Fruit fly (Drosophila melanogaster) whole organism, embryonic: ENCODE measurements around the gene CG12818.

ENCODE experiments used
- ATbp ChIP-seq: fragments of 200-800 bp; sonication (Bioruptor generic); optimal IDR thresholded peaks from 2 replicates; lab custom pipeline; 2017; ENCODE audit warnings: missing biosample characterization, mild to moderate bottlenecking, missing genetic modification characterization, missing genetic modification reagents
- Atf3 ChIP-seq: fragments of 200-800 bp; sonication (Bioruptor generic); optimal IDR thresholded peaks from 3 replicates; lab custom pipeline; 2016; ENCODE audit warnings: missing biosample characterization, missing genetic modification characterization
- CG10147 ChIP-seq: fragments of 200-800 bp; sonication (Bioruptor generic); optimal IDR thresholded peaks from 2 replicates; lab custom pipeline; 2019; ENCODE audit warnings: missing biosample characterization, mild to moderate bottlenecking, missing genetic modification characterization, moderate library complexity
- CG10209 ChIP-seq: fragments of 200-800 bp; sonication (Bioruptor generic); optimal IDR thresholded peaks from 3 replicates; lab custom pipeline; 2017; ENCODE audit warnings: missing biosample characterization, mild to moderate bottlenecking, missing genetic modification characterization, missing genetic modification reagents
- CG1024 ChIP-seq: fragments of 200-800 bp; sonication (Bioruptor generic); IDR thresholded peaks from 2 replicates; pipeline ENCODE4 v1.3.6; 2022; ENCODE audit warnings: missing biosample characterization, missing genetic modification characterization
- CG10431 ChIP-seq: fragments of 200-800 bp; sonication (Bioruptor generic); optimal IDR thresholded peaks from 3 replicates; lab custom pipeline; 2018; ENCODE audit warnings: missing biosample characterization, mild to moderate bottlenecking, missing genetic modification characterization
- CG12104 ChIP-seq: fragments of 200-800 bp; sonication (Bioruptor generic); optimal IDR thresholded peaks from 3 replicates; lab custom pipeline; 2016; ENCODE audit warnings: missing biosample characterization, missing genetic modification characterization
- CG12155 ChIP-seq: fragments of 200-800 bp; sonication (Bioruptor generic); optimal IDR thresholded peaks from 3 replicates; lab custom pipeline; 2016; ENCODE audit warnings: missing biosample characterization, missing genetic modification characterization
- CG15269 ChIP-seq: fragments of 200-800 bp; sonication (Bioruptor generic); optimal IDR thresholded peaks from 2 replicates; lab custom pipeline; 2018; ENCODE audit warnings: missing biosample characterization, mild to moderate bottlenecking, missing genetic modification characterization, moderate library complexity
- CG16813 ChIP-seq: fragments of 200-800 bp; sonication (Bioruptor generic); IDR thresholded peaks from 3 replicates; pipeline ENCODE4 v1.3.6; 2022; ENCODE audit warnings: missing biosample characterization, missing genetic modification characterization; ENCODE audit not compliant: partially characterized antibody
- CG17568 ChIP-seq: fragments of 200-800 bp; sonication (Bioruptor generic); optimal IDR thresholded peaks from 2 replicates; lab custom pipeline; 2018; ENCODE audit warnings: missing biosample characterization, mild to moderate bottlenecking, missing genetic modification characterization, moderate library complexity
- CG17802 ChIP-seq: fragments of 200-800 bp; sonication (Bioruptor generic); optimal IDR thresholded peaks from 2 replicates; lab custom pipeline; 2018; ENCODE audit warnings: missing biosample characterization, mild to moderate bottlenecking, missing genetic modification characterization, moderate library complexity
- CG18764 ChIP-seq: fragments of 200-800 bp; sonication (Bioruptor generic); optimal IDR thresholded peaks from 3 replicates; lab custom pipeline; 2016; ENCODE audit warnings: missing biosample characterization, missing genetic modification characterization
- CG2120 ChIP-seq: fragments of 200-800 bp; sonication (Bioruptor generic); optimal IDR thresholded peaks from 3 replicates; lab custom pipeline; 2016; ENCODE audit warnings: missing biosample characterization, missing genetic modification characterization
- CG2202 ChIP-seq: fragments of 200-800 bp; sonication (Bioruptor generic); optimal IDR thresholded peaks from 2 replicates; lab custom pipeline; 2018; ENCODE audit warnings: missing biosample characterization, mild to moderate bottlenecking, missing genetic modification characterization
- CG2889 ChIP-seq: fragments of 200-800 bp; sonication (Bioruptor generic); IDR thresholded peaks from 3 replicates; pipeline ENCODE4 v1.3.6; 2022; ENCODE audit warnings: missing biosample characterization, missing genetic modification characterization
- CG30020 ChIP-seq: fragments of 200-800 bp; optimal IDR thresholded peaks from 2 replicates; lab custom pipeline; 2019; ENCODE audit warnings: missing biosample characterization, mild to moderate bottlenecking, missing genetic modification characterization, moderate library complexity
- CG3065 ChIP-seq: fragments of 200-800 bp; sonication (Bioruptor generic); optimal IDR thresholded peaks from 2 replicates; lab custom pipeline; 2016; ENCODE audit warnings: missing biosample characterization, missing genetic modification characterization
- CG32772 ChIP-seq: fragments of 200-800 bp; sonication (Bioruptor generic); IDR thresholded peaks from 2 replicates; pipeline ENCODE4 v1.3.6; 2022; ENCODE audit warnings: missing biosample characterization, missing genetic modification characterization
- CG4707 ChIP-seq: fragments of 200-800 bp; sonication (Bioruptor generic); optimal IDR thresholded peaks from 2 replicates; lab custom pipeline; 2018; ENCODE audit warnings: missing biosample characterization, mild to moderate bottlenecking, missing genetic modification characterization, moderate library complexity
- CG7357 ChIP-seq: fragments of 200-800 bp; sonication (Bioruptor generic); IDR thresholded peaks from 3 replicates; pipeline ENCODE4 v1.3.6; 2022; ENCODE audit warnings: missing biosample characterization, missing genetic modification characterization
- CG7963 ChIP-seq: fragments of 200-800 bp; sonication (Bioruptor generic); IDR thresholded peaks from 3 replicates; pipeline ENCODE4 v1.3.6; 2022; ENCODE audit warnings: missing biosample characterization, missing genetic modification characterization; ENCODE audit not compliant: partially characterized antibody
- CG9215 ChIP-seq: fragments of 200-800 bp; sonication (Bioruptor generic); IDR thresholded peaks from 2 replicates; pipeline ENCODE4 v1.3.6; 2022; ENCODE audit warnings: missing biosample characterization, missing genetic modification characterization
- CG9932 ChIP-seq: fragments of 200-800 bp; sonication (Bioruptor generic); IDR thresholded peaks from 2 replicates; pipeline ENCODE4 v1.3.6; 2022; ENCODE audit warnings: missing biosample characterization, missing genetic modification characterization
- Chrac-16 ChIP-seq: fragments of 200-800 bp; sonication (Bioruptor generic); optimal IDR thresholded peaks from 3 replicates; lab custom pipeline; 2016; ENCODE audit warnings: missing biosample characterization, missing genetic modification characterization
- GATAe ChIP-seq: fragments of 200-800 bp; sonication (Bioruptor generic); conservative IDR thresholded peaks from 2 replicates; pipeline ENCODE4 v1.3.6; 2022; ENCODE audit warnings: missing biosample characterization, missing genetic modification characterization
- HmgZ ChIP-seq: fragments of 200-800 bp; sonication (Bioruptor generic); optimal IDR thresholded peaks from 2 replicates; lab custom pipeline; 2018; ENCODE audit warnings: missing biosample characterization, mild to moderate bottlenecking, missing genetic modification characterization
- Hr51 ChIP-seq, 2 experiments: fragments of 200-800 bp; sonication (Bioruptor generic); optimal IDR thresholded peaks; 2 replicates in 1 of 2; 3 replicates in 1 of 2; lab custom pipeline; 2016 to 2018; ENCODE audit warnings: missing biosample characterization in 2 of 2, missing genetic modification characterization in 2 of 2, mild to moderate bottlenecking in 1 of 2, moderate library complexity in 1 of 2
- Lpt ChIP-seq: fragments of >200 bp; optimal IDR thresholded peaks from 2 replicates; lab custom pipeline; 2018; ENCODE audit warnings: missing biosample characterization, missing genetic modification characterization
- Oaz ChIP-seq: fragments of 200-800 bp; sonication (Bioruptor generic); IDR thresholded peaks from 2 replicates; pipeline ENCODE4 v1.3.6; 2022; ENCODE audit warnings: missing biosample characterization, missing genetic modification characterization
- Rfx ChIP-seq: fragments of 200-800 bp; sonication (Bioruptor generic); IDR thresholded peaks from 2 replicates; pipeline ENCODE4 v1.3.6; 2022; ENCODE audit warnings: missing biosample characterization, missing genetic modification characterization
- Usf ChIP-seq: fragments of 200-800 bp; sonication (Bioruptor generic); optimal IDR thresholded peaks from 2 replicates; lab custom pipeline; 2017; ENCODE audit warnings: missing genotype, missing biosample characterization, missing genetic modification characterization
- YL-1 ChIP-seq: fragments of 200-800 bp; sonication (Bioruptor generic); optimal IDR thresholded peaks from 3 replicates; lab custom pipeline; 2017; ENCODE audit warnings: missing biosample characterization, mild to moderate bottlenecking, missing genetic modification characterization
- bbx ChIP-seq: fragments of 200-800 bp; sonication (Bioruptor generic); IDR thresholded peaks from 2 replicates; pipeline ENCODE4 v1.3.6; 2022; ENCODE audit warnings: missing biosample characterization, missing genetic modification characterization; ENCODE audit not compliant: partially characterized antibody
- bsh ChIP-seq, 2 experiments: fragments of 200-800 bp; sonication (Bioruptor generic); optimal IDR thresholded peaks; 2 replicates each; lab custom pipeline; 2017 to 2018; ENCODE audit warnings: mild to moderate bottlenecking in 2 of 2, missing biosample characterization in 2 of 2, missing genetic modification characterization in 2 of 2, moderate library complexity in 1 of 2
- fd102C ChIP-seq: fragments of 200-800 bp; sonication (Bioruptor generic); optimal IDR thresholded peaks from 2 replicates; lab custom pipeline; 2018; ENCODE audit warnings: missing biosample characterization, mild to moderate bottlenecking, missing genetic modification characterization, moderate library complexity
- ftz-f1 ChIP-seq: fragments of 200-800 bp; sonication (Bioruptor generic); optimal IDR thresholded peaks from 2 replicates; lab custom pipeline; 2016; ENCODE audit warnings: missing biosample characterization, missing genetic modification characterization
- grn ChIP-seq: fragments of 200-800 bp; sonication (Bioruptor generic); optimal IDR thresholded peaks from 3 replicates; lab custom pipeline; 2017; ENCODE audit warnings: missing biosample characterization, missing genetic modification characterization
- hb ChIP-seq: fragments of 200-800 bp; sonication (Bioruptor generic); IDR thresholded peaks from 3 replicates; pipeline ENCODE4 v1.3.6; 2022; ENCODE audit warnings: missing biosample characterization, missing genetic modification characterization; ENCODE audit not compliant: partially characterized antibody
- lbe ChIP-seq: fragments of 200-800 bp; sonication (Bioruptor generic); optimal IDR thresholded peaks from 2 replicates; lab custom pipeline; 2016; ENCODE audit warnings: missing biosample characterization, mild to moderate bottlenecking, missing genetic modification characterization
- pan ChIP-seq, 4 experiments: fragments of >200 bp in 3 of 4; fragments of 200-800 bp in 1 of 4; sonication (Bioruptor generic) in 1 of 4; optimal IDR thresholded peaks in 3 of 4; IDR thresholded peaks in 1 of 4; 2 replicates each; pipeline versions ENCODE4 v1.3.6 to Lab custom; 2017 to 2022; ENCODE audit warnings: missing biosample characterization in 2 of 4, missing genetic modification characterization in 2 of 4, mixed read lengths in 1 of 4
- peb ChIP-seq: fragments of 200-800 bp; sonication (Bioruptor generic); IDR thresholded peaks from 2 replicates; pipeline ENCODE4 v1.3.6; 2022; ENCODE audit warnings: missing biosample characterization, missing genetic modification characterization
- pzg ChIP-seq: fragments of 200-800 bp; sonication (Bioruptor generic); optimal IDR thresholded peaks from 3 replicates; lab custom pipeline; 2018; ENCODE audit warnings: missing biosample characterization, mild to moderate bottlenecking, missing genetic modification characterization, moderate library complexity
- sna ChIP-seq: fragments of 200-800 bp; sonication (Bioruptor generic); IDR thresholded peaks from 2 replicates; pipeline ENCODE4 v1.3.6; 2022; ENCODE audit warnings: missing biosample characterization, missing genetic modification characterization; ENCODE audit not compliant: partially characterized antibody
- sqz ChIP-seq: fragments of 200-800 bp; sonication (Bioruptor generic); optimal IDR thresholded peaks from 3 replicates; lab custom pipeline; 2018; ENCODE audit warnings: missing biosample characterization, mild to moderate bottlenecking, missing genetic modification characterization
- toy ChIP-seq: fragments of 200-800 bp; sonication (Bioruptor generic); IDR thresholded peaks from 2 replicates; pipeline ENCODE4 v1.3.6; 2022; ENCODE audit warnings: missing biosample characterization, missing genetic modification characterization
- tup ChIP-seq: fragments of 200-800 bp; sonication (Bioruptor generic); optimal IDR thresholded peaks from 2 replicates; lab custom pipeline; 2016; ENCODE audit warnings: missing biosample characterization, mild to moderate bottlenecking, missing genetic modification characterization, moderate library complexity
- yki ChIP-seq: fragments of >200 bp; optimal IDR thresholded peaks from 3 replicates; lab custom pipeline; 2018

CG12818 gene

DNA sequence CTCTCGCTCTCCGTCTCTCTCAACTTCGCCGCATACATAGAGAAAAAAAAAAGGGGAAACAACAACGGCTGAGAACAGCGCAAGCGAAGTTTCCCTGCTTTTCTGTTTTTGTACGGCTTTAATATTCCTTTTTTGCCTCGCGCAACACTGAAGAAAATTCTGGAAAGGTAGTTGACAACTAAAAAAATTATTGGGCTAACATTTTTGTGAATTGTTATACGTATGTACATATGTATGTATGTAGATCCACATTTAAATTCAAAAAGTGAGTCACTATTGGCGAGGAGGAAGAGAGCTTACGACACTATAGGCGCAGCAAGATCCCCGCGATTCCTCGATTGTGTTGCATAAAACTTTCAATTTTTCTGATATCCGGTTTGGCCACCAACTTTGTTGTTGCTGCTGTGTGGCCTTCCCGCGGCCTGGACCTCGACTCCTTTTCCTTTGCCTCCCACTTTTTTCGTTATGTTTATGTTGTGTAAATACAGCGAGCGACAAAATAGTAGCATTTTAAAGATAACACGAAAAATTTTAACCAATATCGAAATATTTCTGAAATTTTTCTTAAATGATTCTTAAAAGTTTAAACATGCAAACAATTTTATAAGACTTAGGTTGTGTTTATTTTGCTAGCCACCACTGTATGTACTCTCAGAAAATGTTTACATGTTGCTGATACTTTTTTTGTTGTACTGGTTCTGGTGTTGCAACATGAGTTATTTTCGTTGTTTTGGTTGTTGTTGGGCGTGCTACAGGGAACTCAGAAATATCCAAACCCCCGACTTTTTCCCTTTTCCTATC lies 25.4 kb downstream of the CG12818 start (continued):
- TF ChIP-seq CG12155 (GFP tag; lab: Kevin White, UChicago) (peak; percentile 55), toy (GFP tag; lab: Robert Waterston, UW) (no peak), Rfx (GFP tag; lab: Robert Waterston, UW) (no peak), CG32772 (no peak), sqz (GFP tag; lab: Kevin White, UChicago) (peak; percentile 84), bbx (no peak), peb (GFP tag; lab: Robert Waterston, UW) (no peak), Lpt (GFP tag; lab: Kevin White, UChicago) (no peak), CG17802 (peak; percentile 41), CG18764 (GFP tag; lab: Kevin White, UChicago) (no peak), CG10431 (GFP tag; lab: Kevin White, UChicago) (no peak), yki (lab: Kevin White, UChicago) (peak; percentile 62), CG10147 (GFP tag; lab: Kevin White, UChicago) (peak; percentile 67), CG15269 (tag; lab: Kevin White, UChicago) (peak; percentile 79), CG10209 (GFP tag; lab: Kevin White, UChicago) (peak; percentile 82), CG2889 (no peak), YL-1 (GFP tag; lab: Kevin White, UChicago) (peak; percentile 26), grn (no peak), CG7357 (GFP tag; lab: Robert Waterston, UW) (peak; percentile 65; the same call in 1 of the 3 replicates), ATbp (GFP tag; lab: Kevin White, UChicago) (peak; percentile 68), CG17568 (GFP tag; lab: Kevin White, UChicago) (no peak), CG2202 (tag; lab: Kevin White, UChicago) (peak; percentile 51), CG2120 (peak; percentile 80), hb (no peak), GATAe (GFP tag; lab: Robert Waterston, UW) (no peak), CG4707 (GFP tag; lab: Kevin White, UChicago) (no peak), tup (GFP tag; lab: Kevin White, UChicago) (peak; percentile 58), HmgZ (peak; percentile 42), pan (optimal IDR thresholded peaks at IDR 0.05; lab: Kevin White, UChicago) (no peak), pan (GFP tag; optimal IDR thresholded peaks at IDR 0.05 in 1 of 2, IDR thresholded peaks at IDR 0.05 in 1 of 2) (no peak), Usf (peak; percentile 59), CG16813 (no peak), sna (no peak), Atf3 (peak; percentile 72), Oaz (GFP tag; lab: Robert Waterston, UW) (no peak), CG9215 (no peak), bsh (GFP tag; optimal IDR thresholded peaks at IDR 0.05; lab: Kevin White, UChicago) (peak; percentile 84 to 87), pzg (no peak), CG12104 (GFP tag; lab: Kevin White, UChicago) (peak; percentile 81), Chrac-16 (GFP tag; lab: Kevin White, UChicago) (peak; percentile 79), CG7963 (GFP tag; lab: Robert Waterston, UW) (no peak), CG9932 (GFP tag; lab: Robert Waterston, UW) (no peak), CG1024 (GFP tag; lab: Robert Waterston, UW) (no peak), CG30020 (tag; lab: Kevin White, UChicago) (peak; percentile 25), ftz-f1 (no peak), Hr51 (GFP tag; optimal IDR thresholded peaks at IDR 0.05; lab: Kevin White, UChicago) (peak; percentile 72 to 77), fd102C (peak; percentile 39), CG3065 (GFP tag; lab: Kevin White, UChicago) (peak; percentile 19), lbe (GFP tag; lab: Kevin White, UChicago) (peak; percentile 82)
